Worm (Caenorhabditis elegans) whole organism, L4/young adult: ENCODE results near the gene ZK686.6.

ENCODE experiments used
- W03F9.2 ChIP-seq: fragments of 150-350 bp; optimal IDR thresholded peaks from 2 replicates; lab custom pipeline; 2014; ENCODE audit warnings: missing biosample characterization, missing genetic modification characterization
- dao-5 ChIP-seq: sonication (generic microtip); optimal IDR thresholded peaks from 2 replicates; lab custom pipeline; 2016; ENCODE audit warnings: missing genotype, missing genetic modification characterization, moderate library complexity, missing compliant biosample characterization
- him-1 ChIP-seq: sonication (generic microtip); optimal IDR thresholded peaks from 2 replicates; lab custom pipeline; 2016; ENCODE audit warnings: missing genotype, missing genetic modification reagents, missing genetic modification characterization, missing compliant biosample characterization

- TF ChIP-seq dao-5 (tag; lab: Kevin White, UChicago) (no peak), him-1 (no peak), W03F9.2 (tag; lab: Kevin White, UChicago) (no peak)
Measured at ce11 chrIII:7775983-7776440, 3.2 kb upstream of the ZK686.6 start, which contains the start of gene bath-15.
